Worm (Caenorhabditis elegans) whole organism, young adult: ENCODE measurements around the gene rskd-1.
A peak's percentile ranks its signal among the peaks of the same experiment; 100 is the strongest.

Experiments
- B0035.1 ChIP-seq: sonication (generic microtip); optimal IDR thresholded peaks from 2 replicates; lab custom pipeline; 2016; ENCODE audit warnings: missing genetic modification characterization, mild to moderate bottlenecking, missing compliant biosample characterization, missing genotype, missing genetic modification reagents
- B0261.1 ChIP-seq: sonication (generic microtip); optimal IDR thresholded peaks from 2 replicates; lab custom pipeline; 2016; ENCODE audit warnings: mild to moderate bottlenecking, missing genetic modification characterization, moderate library complexity, missing compliant biosample characterization
- B0336.3 ChIP-seq: fragments of 200-800 bp; sonication (Bioruptor generic); IDR thresholded peaks from 2 replicates; pipeline ENCODE4 v1.3.6; 2022; ENCODE audit warnings: missing genetic modification characterization, missing compliant biosample characterization
- C06A6.2 ChIP-seq: fragments of 200-800 bp; sonication (Bioruptor generic); conservative IDR thresholded peaks from 2 replicates; pipeline ENCODE4 v1.3.6; 2022; ENCODE audit warnings: missing genetic modification characterization, missing compliant biosample characterization
- F10E7.11 ChIP-seq: sonication (generic microtip); optimal IDR thresholded peaks from 2 replicates; lab custom pipeline; 2017; ENCODE audit warnings: mild to moderate bottlenecking, missing genetic modification characterization, moderate library complexity, missing compliant biosample characterization
- F23B12.7 ChIP-seq: sonication (generic microtip); optimal IDR thresholded peaks from 2 replicates; lab custom pipeline; 2017; ENCODE audit warnings: missing genetic modification characterization, mild to moderate bottlenecking, missing compliant biosample characterization, antibody characterized with exemption, moderate library complexity; ENCODE audit not compliant: insufficient read depth
- F49E8.2 ChIP-seq: sonication (generic microtip); optimal IDR thresholded peaks from 3 replicates; lab custom pipeline; 2017; ENCODE audit warnings: missing genetic modification characterization, mild to moderate bottlenecking, missing compliant biosample characterization, antibody characterized with exemption, moderate library complexity; ENCODE audit not compliant: insufficient read depth
- F52B5.7 ChIP-seq: sonication (generic microtip); optimal IDR thresholded peaks from 2 replicates; lab custom pipeline; 2016; ENCODE audit warnings: mild to moderate bottlenecking, missing genetic modification characterization, missing compliant biosample characterization
- F55B11.4 ChIP-seq: sonication (generic microtip); optimal IDR thresholded peaks from 2 replicates; lab custom pipeline; 2016; ENCODE audit warnings: missing compliant biosample characterization, missing genetic modification characterization, borderline replicate concordance; ENCODE audit not compliant: insufficient read depth
- Y53G8AR.9 ChIP-seq: fragments of 200-800 bp; sonication (Bioruptor generic); conservative IDR thresholded peaks from 2 replicates; pipeline ENCODE4 v1.3.6; 2022; ENCODE audit warnings: missing genetic modification reagents, missing genetic modification characterization, missing compliant biosample characterization
- Y56A3A.18 ChIP-seq: fragments of 200-800 bp; sonication (Bioruptor generic); IDR thresholded peaks from 2 replicates; pipeline ENCODE4 v1.3.6; 2022; ENCODE audit warnings: missing genetic modification reagents, missing genetic modification characterization, missing compliant biosample characterization
- akir-1 ChIP-seq: fragments of 200-800 bp; sonication (Bioruptor generic); optimal IDR thresholded peaks from 2 replicates; lab custom pipeline; 2018; ENCODE audit warnings: mild to moderate bottlenecking, missing genetic modification characterization, moderate library complexity, missing compliant biosample characterization
- atf-7 ChIP-seq: sonication (generic microtip); optimal IDR thresholded peaks from 2 replicates; lab custom pipeline; 2017; ENCODE audit warnings: mild to moderate bottlenecking, missing genetic modification characterization, missing compliant biosample characterization
- attf-3 ChIP-seq: fragments of 200-800 bp; sonication (Bioruptor generic); conservative IDR thresholded peaks from 2 replicates; pipeline ENCODE4 v1.3.6; 2022; ENCODE audit warnings: missing genetic modification reagents, missing genetic modification characterization, missing compliant biosample characterization
- attf-6 ChIP-seq: fragments of 200-800 bp; sonication (Bioruptor generic); IDR thresholded peaks from 2 replicates; pipeline ENCODE4 v1.3.6; 2022; ENCODE audit warnings: missing genetic modification reagents, missing genetic modification characterization, missing compliant biosample characterization
- bed-2 ChIP-seq: fragments of 200-800 bp; sonication (Bioruptor generic); IDR thresholded peaks from 2 replicates; pipeline ENCODE4 v1.3.6; 2022; ENCODE audit warnings: missing genetic modification reagents, missing genetic modification characterization, missing compliant biosample characterization
- ccch-3 ChIP-seq: fragments of 200-800 bp; sonication (Bioruptor generic); optimal IDR thresholded peaks from 2 replicates; lab custom pipeline; 2018; ENCODE audit warnings: mild to moderate bottlenecking, missing genetic modification characterization, missing compliant biosample characterization
- ceh-100 ChIP-seq: fragments of 200-800 bp; sonication (Bioruptor generic); IDR thresholded peaks from 2 replicates; pipeline ENCODE4 v1.3.6; 2022; ENCODE audit warnings: missing genetic modification reagents, missing genetic modification characterization, missing compliant biosample characterization
- ceh-58 ChIP-seq: fragments of 200-800 bp; sonication (Bioruptor generic); IDR thresholded peaks from 2 replicates; pipeline ENCODE4 v1.3.6; 2022; ENCODE audit warnings: missing genetic modification characterization, missing compliant biosample characterization
- dpff-1 ChIP-seq: sonication (generic microtip); optimal IDR thresholded peaks from 2 replicates; lab custom pipeline; 2017; ENCODE audit warnings: mild to moderate bottlenecking, missing genetic modification characterization, missing compliant biosample characterization
- egl-44 ChIP-seq: fragments of 200-800 bp; sonication (Bioruptor generic); IDR thresholded peaks from 2 replicates; pipeline ENCODE4 v1.3.6; 2022; ENCODE audit warnings: missing genetic modification reagents, missing genetic modification characterization, missing compliant biosample characterization
- hmg-20 ChIP-seq: fragments of 200-800 bp; sonication (Bioruptor generic); IDR thresholded peaks from 2 replicates; pipeline ENCODE4 v1.3.6; 2022; ENCODE audit warnings: missing genetic modification reagents, missing genetic modification characterization, missing compliant biosample characterization
- hsf-1 ChIP-seq: fragments of 200-800 bp; sonication (Bioruptor generic); IDR thresholded peaks from 2 replicates; pipeline ENCODE4 v1.3.6; 2022; ENCODE audit warnings: missing genetic modification reagents, missing genetic modification characterization, missing compliant biosample characterization
- let-526 ChIP-seq: fragments of 200-800 bp; sonication (Bioruptor generic); IDR thresholded peaks from 2 replicates; pipeline ENCODE4 v1.3.6; 2022; ENCODE audit warnings: missing genetic modification reagents, missing genetic modification characterization, missing compliant biosample characterization
- lin-35 ChIP-seq, 3 experiments: fragments of 150-350 bp in 2 of 3; sonication (generic microtip) in 1 of 3; optimal IDR thresholded peaks; 2 replicates each; lab custom pipeline; 2014 to 2018; ENCODE audit warnings: missing biosample characterization in 3 of 3, missing genetic modification characterization in 3 of 3, missing genetic modification reagents in 3 of 3
- madf-10 ChIP-seq: sonication (generic microtip); optimal IDR thresholded peaks from 2 replicates; lab custom pipeline; 2016; ENCODE audit warnings: mild to moderate bottlenecking, missing genetic modification characterization, missing compliant biosample characterization
- madf-6 ChIP-seq: fragments of 200-800 bp; sonication (Bioruptor generic); IDR thresholded peaks from 2 replicates; pipeline ENCODE4 v1.3.6; 2022; ENCODE audit warnings: missing genetic modification reagents, missing genetic modification characterization, missing compliant biosample characterization
- nfya-1 ChIP-seq: sonication (generic microtip); optimal IDR thresholded peaks from 2 replicates; lab custom pipeline; 2017; ENCODE audit warnings: antibody characterized with exemption, missing compliant biosample characterization, missing genetic modification characterization, borderline replicate concordance; ENCODE audit not compliant: insufficient read depth
- nfya-2 ChIP-seq: fragments of 200-800 bp; sonication (Bioruptor generic); IDR thresholded peaks from 2 replicates; pipeline ENCODE4 v1.3.6; 2022; ENCODE audit warnings: missing genetic modification reagents, missing genetic modification characterization, missing compliant biosample characterization
- rec-8 ChIP-seq, 2 experiments: sonication (generic microtip); optimal IDR thresholded peaks; 2 replicates each; lab custom pipeline; 2016; ENCODE audit warnings: mild to moderate bottlenecking in 2 of 2, missing genetic modification characterization in 2 of 2, missing genetic modification reagents in 2 of 2, missing genotype in 2 of 2, missing biosample characterization in 1 of 2, missing compliant biosample characterization in 1 of 2, moderate library complexity in 1 of 2
- repo-1 ChIP-seq: sonication (generic microtip); optimal IDR thresholded peaks from 2 replicates; lab custom pipeline; 2017; ENCODE audit warnings: mild to moderate bottlenecking, missing genetic modification characterization, missing compliant biosample characterization
- snpc-1.3 ChIP-seq: sonication (generic microtip); optimal IDR thresholded peaks from 2 replicates; lab custom pipeline; 2017; ENCODE audit warnings: missing genetic modification characterization, mild to moderate bottlenecking, missing compliant biosample characterization, antibody characterized with exemption, moderate library complexity, missing genotype, missing genetic modification reagents; ENCODE audit not compliant: insufficient read depth
- snpc-3.4 ChIP-seq: sonication (generic microtip); optimal IDR thresholded peaks from 2 replicates; lab custom pipeline; 2017; ENCODE audit warnings: missing genetic modification characterization, mild to moderate bottlenecking, missing compliant biosample characterization, antibody characterized with exemption, moderate library complexity, missing genotype, missing genetic modification reagents
- snpc-4 ChIP-seq, 5 experiments: fragments of 150-350 bp in 1 of 5; sonication (generic microtip) in 4 of 5; optimal IDR thresholded peaks; 2 replicates each; lab custom pipeline; 2014 to 2018; ENCODE audit warnings: missing genetic modification characterization in 5 of 5, missing biosample characterization in 3 of 5, antibody characterized with exemption in 2 of 5, mild to moderate bottlenecking in 2 of 5, missing compliant biosample characterization in 2 of 5, missing genotype in 2 of 5, moderate library complexity in 2 of 5, missing genetic modification reagents in 1 of 5
- sptf-2 ChIP-seq: fragments of 200-800 bp; sonication (Bioruptor generic); optimal IDR thresholded peaks from 2 replicates; lab custom pipeline; 2018; ENCODE audit warnings: mild to moderate bottlenecking, missing genetic modification characterization, missing compliant biosample characterization
- tbp1 ChIP-seq: fragments of 200-800 bp; sonication (Bioruptor generic); optimal IDR thresholded peaks from 2 replicates; lab custom pipeline; 2018; ENCODE audit warnings: mild to moderate bottlenecking, missing genetic modification characterization, missing compliant biosample characterization
- unc-62 ChIP-seq: fragments of 150-350 bp; optimal IDR thresholded peaks from 2 replicates; lab custom pipeline; 2014; ENCODE audit warnings: missing biosample characterization, missing genetic modification reagents, missing genetic modification characterization
- xnd-1 ChIP-seq: sonication (generic microtip); optimal IDR thresholded peaks from 2 replicates; lab custom pipeline; 2016; ENCODE audit warnings: missing genotype, missing genetic modification reagents, missing genetic modification characterization, missing compliant biosample characterization
- zim-3 ChIP-seq: sonication (generic microtip); optimal IDR thresholded peaks from 2 replicates; lab custom pipeline; 2017; ENCODE audit warnings: mild to moderate bottlenecking, missing genetic modification characterization, moderate library complexity, missing compliant biosample characterization
- ztf-3 ChIP-seq: fragments of 200-800 bp; sonication (Bioruptor generic); optimal IDR thresholded peaks from 2 replicates; lab custom pipeline; 2018; ENCODE audit warnings: mild to moderate bottlenecking, missing genetic modification characterization, missing compliant biosample characterization

Gene rskd-1

ce11 chrV:12331820-12332219 is 43.4 kb upstream of the rskd-1 start (continued):
- peak; percentile 41 for TF ChIP-seq snpc-1.3 (tag; lab: Kevin White, UChicago)
- no peak for TF ChIP-seq zim-3 (tag; lab: Kevin White, UChicago)
- no peak for TF ChIP-seq F55B11.4
- TF ChIP-seq F23B12.7, result peak; percentile 36
- no peak for TF ChIP-seq sptf-2 (GFP tag; lab: Kevin White, UChicago)
- TF ChIP-seq B0261.1 (tag; lab: Kevin White, UChicago), result peak; percentile 76
- TF ChIP-seq ceh-58 (GFP tag; lab: Robert Waterston, UW), result no peak
- no peak for TF ChIP-seq nfya-1 (tag; lab: Kevin White, UChicago)

DNA sequence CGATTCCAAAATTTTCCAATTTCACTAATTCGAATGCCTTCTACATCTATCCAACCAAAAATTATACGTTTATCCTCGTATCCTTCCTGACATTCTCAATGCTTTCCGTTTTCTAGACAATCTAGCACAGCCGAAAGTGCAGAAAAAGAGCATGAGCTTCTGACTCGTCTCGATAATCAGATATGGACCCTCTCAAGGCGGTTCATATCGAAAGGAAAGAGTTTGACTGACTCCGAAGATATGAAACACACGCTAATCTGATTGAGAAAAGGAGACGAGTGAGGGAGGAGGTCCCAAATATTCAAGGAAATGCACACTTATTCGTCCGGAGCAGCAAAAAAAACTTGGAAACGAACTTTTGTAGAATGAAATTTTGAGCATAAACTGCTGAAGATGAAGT is 40.8 kb upstream of the rskd-1 start:
- TF ChIP-seq tbp1, result no peak
- no peak for TF ChIP-seq ceh-100 (GFP tag; lab: Robert Waterston, UW)
- no peak for TF ChIP-seq ccch-3 (GFP tag; lab: Kevin White, UChicago)
- no peak for TF ChIP-seq B0336.3 (GFP tag; lab: Robert Waterston, UW)
- TF ChIP-seq madf-10 (tag; lab: Kevin White, UChicago), result no peak

DNA sequence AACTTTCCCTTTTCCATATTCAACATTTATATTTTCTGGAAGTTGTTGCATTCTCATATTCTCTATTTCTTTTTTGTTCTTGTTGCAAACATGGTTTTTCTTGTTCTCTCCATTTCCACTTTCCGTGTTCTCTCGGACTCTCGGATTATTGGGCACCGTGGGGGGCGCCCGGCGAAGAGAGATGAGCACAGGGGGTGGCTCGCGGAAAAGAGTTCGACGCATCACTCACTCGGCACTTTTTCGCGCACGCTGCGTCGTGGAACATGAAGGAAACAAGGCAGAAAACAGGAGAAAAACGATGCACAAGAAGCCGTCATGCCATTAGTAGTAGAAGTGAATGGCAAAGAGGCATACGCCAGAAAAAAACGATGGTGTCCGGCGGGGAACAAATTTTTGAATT is 38.2 kb upstream of the rskd-1 start:
- TF ChIP-seq rec-8 (tag; optimal IDR thresholded peaks at IDR 0.05; lab: Kevin White, UChicago) (no peak), nfya-2 (GFP tag; lab: Robert Waterston, UW) (no peak), B0336.3 (GFP tag; lab: Robert Waterston, UW) (no peak), attf-6 (GFP tag; lab: Robert Waterston, UW) (no peak), F49E8.2 (tag; lab: Kevin White, UChicago) (no peak), hmg-20 (GFP tag; lab: Robert Waterston, UW) (no peak), Y53G8AR.9 (GFP tag; lab: Robert Waterston, UW) (no peak), let-526 (GFP tag; lab: Robert Waterston, UW) (no peak)

- TF ChIP-seq madf-6 (GFP tag; lab: Robert Waterston, UW) (peak; percentile 56), hsf-1 (GFP tag; lab: Robert Waterston, UW) (no peak), dpff-1 (tag; lab: Kevin White, UChicago) (peak; percentile 57), tbp1 (no peak), attf-3 (0 out of 2 replicates have a peak, but pooled peaks have one; percentile 17), xnd-1 (tag; lab: Kevin White, UChicago) (no peak), egl-44 (GFP tag; lab: Robert Waterston, UW) (no peak), atf-7 (tag; lab: Kevin White, UChicago) (no peak), snpc-3.4 (tag; lab: Kevin White, UChicago) (peak; percentile 37), B0336.3 (GFP tag; lab: Robert Waterston, UW) (peak; percentile 16; the same call in 1 of the 2 replicates), F52B5.7 (tag; lab: Kevin White, UChicago) (peak; percentile 20), Y53G8AR.9 (GFP tag; lab: Robert Waterston, UW) (peak; percentile 20; the same call in 1 of the 2 replicates), F49E8.2 (tag; lab: Kevin White, UChicago) (peak; percentile 8), B0261.1 (tag; lab: Kevin White, UChicago) (peak; percentile 7), bed-2 (GFP tag; lab: Robert Waterston, UW) (no peak), snpc-4 (GFP tag; optimal IDR thresholded peaks at IDR 0.05; lab: Kevin White, UChicago) (no peak), snpc-4 (tag; optimal IDR thresholded peaks at IDR 0.05; lab: Kevin White, UChicago) (peak in 1 of 4 experiments; percentile 24), ztf-3 (peak; percentile 37), Y56A3A.18 (GFP tag; lab: Robert Waterston, UW) (0 out of 2 replicates have a peak, but pooled peaks have one; percentile 15), lin-35 (GFP tag; optimal IDR thresholded peaks at IDR 0.05; lab: Kevin White, UChicago) (no peak), akir-1 (GFP tag; lab: Kevin White, UChicago) (no peak), F10E7.11 (tag; lab: Kevin White, UChicago) (peak; percentile 42), B0035.1 (tag; lab: Kevin White, UChicago) (no peak), repo-1 (tag; lab: Kevin White, UChicago) (peak; percentile 25), snpc-1.3 (tag; lab: Kevin White, UChicago) (peak; percentile 9), unc-62 (no peak), sptf-2 (GFP tag; lab: Kevin White, UChicago) (no peak), C06A6.2 (GFP tag; lab: Robert Waterston, UW) (no peak)
Measured at ce11 chrV:12320274-12320839, 31.9 kb upstream of the rskd-1 start.
